Worm (Caenorhabditis elegans) whole organism, L1 larva: ENCODE results near the gene srj-50.

Experiments
- blmp-1 ChIP-seq: fragments of 150-350 bp; optimal IDR thresholded peaks from 2 replicates; lab custom pipeline; 2014; ENCODE audit warnings: missing biosample characterization, missing genetic modification characterization
- mep-1 ChIP-seq: fragments of 150-350 bp; optimal IDR thresholded peaks from 2 replicates; lab custom pipeline; 2014; ENCODE audit warnings: missing biosample characterization, missing genetic modification characterization
- snu-23 ChIP-seq: sonication (generic microtip); optimal IDR thresholded peaks from 2 replicates; lab custom pipeline; 2016; ENCODE audit warnings: missing genetic modification characterization, missing compliant biosample characterization
- sox-4 ChIP-seq: sonication (generic microtip); optimal IDR thresholded peaks from 2 replicates; lab custom pipeline; 2016; ENCODE audit warnings: missing genetic modification characterization, missing compliant biosample characterization

Gene srj-50

ce11 chrV:2884411-2884810, 51.6 kb downstream of the srj-50 start, which contains the start of gene sre-24:
TSS of gene sre-24 (plus strand) at chrV:2884711.
- no peak for TF ChIP-seq snu-23 (GFP tag; lab: Kevin White, UChicago)
- no peak for TF ChIP-seq mep-1 (tag; lab: Kevin White, UChicago)
- TF ChIP-seq sox-4 (tag; lab: Kevin White, UChicago), result no peak
- TF ChIP-seq blmp-1 (tag; lab: Kevin White, UChicago), result no peak
- TF ChIP-seq, all 84 proteins: peak for 0
